Worm (Caenorhabditis elegans): ENCODE data around the gene lin-52.

DNA sequence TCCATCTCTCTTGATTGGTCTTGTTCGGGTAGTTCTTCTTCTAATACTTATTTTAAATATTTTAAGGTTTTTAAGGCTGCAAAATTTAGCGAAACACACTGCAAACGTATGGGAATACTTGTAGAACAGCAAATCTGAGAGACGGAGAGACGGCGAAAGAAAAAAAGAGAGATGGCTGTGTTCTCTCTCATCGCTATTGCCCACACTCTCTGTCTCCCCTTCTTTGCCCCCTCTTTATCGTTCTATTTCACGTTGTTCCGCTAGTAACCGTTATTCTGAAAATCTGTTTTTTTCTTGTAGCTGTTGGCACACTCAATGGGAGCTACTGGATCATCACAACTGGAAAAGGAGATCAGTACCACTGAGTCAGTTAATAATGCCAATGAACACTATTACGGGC, 48.2 kb downstream of the lin-52 start, which contains the start of gene usp-46:
- TF ChIP-seq unc-39 (tag; optimal IDR thresholded peaks at IDR 0.05) (no peak), aly-2 (tag; optimal IDR thresholded peaks at IDR 0.05) (no peak), blmp-1 (tag; optimal IDR thresholded peaks at IDR 0.05; ENCODE audit: insufficient read depth) (no peak), lsy-2 (tag; optimal IDR thresholded peaks at IDR 0.05) (peak in 1 of 2 experiments; percentile 15), ceh-82 (tag; optimal IDR thresholded peaks at IDR 0.05) (no peak), egl-27 (tag; optimal IDR thresholded peaks at IDR 0.05) (no peak)
